Worm (Caenorhabditis elegans) whole organism, L2 larva: ENCODE measurements around the gene daf-28.

Experiments used
- ama-1 ChIP-seq: fragments of 150-350 bp; optimal IDR thresholded peaks from 2 replicates; lab custom pipeline; 2018; ENCODE audit warnings: inconsistent platforms
- lin-13 ChIP-seq: fragments of 150-350 bp; optimal IDR thresholded peaks from 2 replicates; lab custom pipeline; 2014; ENCODE audit warnings: missing biosample characterization, missing genetic modification reagents, missing genetic modification characterization
- lsy-2 ChIP-seq, 2 experiments: fragments of 150-350 bp in 1 of 2; sonication (generic microtip) in 1 of 2; optimal IDR thresholded peaks; 2 replicates each; lab custom pipeline; 2014 to 2017; ENCODE audit warnings: missing biosample characterization in 2 of 2, missing genetic modification characterization in 2 of 2
- nhr-11 ChIP-seq: fragments of 150-350 bp; optimal IDR thresholded peaks from 2 replicates; lab custom pipeline; 2014; ENCODE audit warnings: missing biosample characterization, missing genetic modification characterization
- unc-55 ChIP-seq: fragments of 150-350 bp; sonication (generic microtip); optimal IDR thresholded peaks from 3 replicates; lab custom pipeline; 2014; ENCODE audit warnings: missing biosample characterization, missing genetic modification reagents, missing genetic modification characterization
- zag-1 ChIP-seq: fragments of 150-350 bp; optimal IDR thresholded peaks from 2 replicates; lab custom pipeline; 2014; ENCODE audit warnings: missing biosample characterization, missing genetic modification characterization
- ztf-11 ChIP-seq: sonication (generic microtip); optimal IDR thresholded peaks from 2 replicates; lab custom pipeline; 2017; ENCODE audit warnings: missing biosample characterization, missing genetic modification characterization

DNA sequence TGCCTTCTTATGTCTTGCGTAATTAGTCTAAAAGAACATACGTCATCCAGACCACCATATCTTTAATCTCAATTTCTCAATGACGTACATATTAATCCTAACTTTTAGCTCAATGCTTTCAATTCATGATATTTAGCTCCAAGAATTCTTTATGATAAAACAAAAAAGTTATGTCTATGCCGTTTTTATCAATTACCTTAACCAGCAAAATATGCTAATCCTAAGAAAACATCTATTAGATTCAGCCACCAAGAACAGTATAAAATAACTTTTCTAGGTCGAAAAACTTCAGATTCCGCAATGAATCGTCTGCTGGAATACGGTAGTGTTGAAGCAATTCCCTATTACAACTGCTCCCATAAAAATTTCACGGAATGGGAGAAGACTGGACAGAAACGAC lies 31.1 kb upstream of the daf-28 start, which contains the start of gene srt-45:
- TF ChIP-seq lin-13 (GFP tag; lab: Kevin White, UChicago) (no peak), lsy-2 (tag; optimal IDR thresholded peaks at IDR 0.05; lab: Kevin White, UChicago) (no peak), nhr-11 (tag; lab: Kevin White, UChicago) (no peak), zag-1 (tag; lab: Kevin White, UChicago) (no peak), unc-55 (GFP tag; lab: Kevin White, UChicago) (no peak), ama-1 (lab: Kevin White, UChicago) (no peak), ztf-11 (tag; lab: Kevin White, UChicago) (no peak)
